Worm (Caenorhabditis elegans) whole organism, late embryonic: ENCODE measurements around the gene dhc-4.

Experiments used
- K09A11.1 ChIP-seq: sonication (generic microtip); optimal IDR thresholded peaks from 2 replicates; lab custom pipeline; 2017; ENCODE audit warnings: antibody characterized with exemption, mild to moderate bottlenecking, missing genetic modification characterization, missing compliant biosample characterization; ENCODE audit not compliant: insufficient read depth
- ahr-1 ChIP-seq: sonication (generic microtip); optimal IDR thresholded peaks from 2 replicates; lab custom pipeline; 2016; ENCODE audit warnings: missing genetic modification characterization, missing compliant biosample characterization
- ama-1 ChIP-seq: fragments of 150-350 bp; optimal IDR thresholded peaks from 2 replicates; lab custom pipeline; 2014
- ceh-31 ChIP-seq: sonication (generic microtip); optimal IDR thresholded peaks from 2 replicates; lab custom pipeline; 2016; ENCODE audit warnings: missing genetic modification characterization, missing compliant biosample characterization
- dmd-4 ChIP-seq: sonication (generic microtip); optimal IDR thresholded peaks from 2 replicates; lab custom pipeline; 2016; ENCODE audit warnings: borderline replicate concordance, missing genetic modification characterization, missing compliant biosample characterization
- fkh-10 ChIP-seq: fragments of 150-350 bp; optimal IDR thresholded peaks from 2 replicates; lab custom pipeline; 2014; ENCODE audit warnings: missing biosample characterization, missing genetic modification reagents, missing genetic modification characterization
- gmeb-2 ChIP-seq: sonication (generic microtip); optimal IDR thresholded peaks from 2 replicates; lab custom pipeline; 2016; ENCODE audit warnings: missing genetic modification characterization, inconsistent platforms, missing compliant biosample characterization
- madf-2 ChIP-seq: sonication (generic microtip); optimal IDR thresholded peaks from 2 replicates; lab custom pipeline; 2017; ENCODE audit warnings: missing genetic modification characterization, missing compliant biosample characterization
- unc-86 ChIP-seq: sonication (generic microtip); optimal IDR thresholded peaks from 2 replicates; lab custom pipeline; 2016; ENCODE audit warnings: missing genetic modification characterization, missing compliant biosample characterization

- TF ChIP-seq dmd-4 (tag; lab: Kevin White, UChicago) = no peak
- no peak for TF ChIP-seq K09A11.1
- no peak for TF ChIP-seq ama-1 (lab: Kevin White, UChicago)
- no peak for TF ChIP-seq gmeb-2
- no peak for TF ChIP-seq madf-2 (tag; lab: Kevin White, UChicago)
- TF ChIP-seq unc-86 (tag; lab: Kevin White, UChicago) = no peak
- no peak for TF ChIP-seq fkh-10 (GFP tag; lab: Kevin White, UChicago)
- no peak for TF ChIP-seq ceh-31
- TF ChIP-seq ahr-1 = no peak
Measured at ce11 chrIII:10957710-10958109, 12.0 kb upstream of the dhc-4 start.
